Worm (Caenorhabditis elegans): ENCODE results near the gene twk-22.
A peak's percentile ranks its signal among the peaks of the same experiment; 100 is the strongest.

twk-22 gene

ce11 chrX:16343885-16344640 is 37.8 kb downstream of the twk-22 start:
- no peak for TF ChIP-seq C06A6.2 (GFP tag; conservative IDR thresholded peaks at IDR 0.05)
- no peak for TF ChIP-seq let-526 (GFP tag; IDR thresholded peaks at IDR 0.05)
- TF ChIP-seq D2030.7 (GFP tag; IDR thresholded peaks at IDR 0.05): no peak

DNA sequence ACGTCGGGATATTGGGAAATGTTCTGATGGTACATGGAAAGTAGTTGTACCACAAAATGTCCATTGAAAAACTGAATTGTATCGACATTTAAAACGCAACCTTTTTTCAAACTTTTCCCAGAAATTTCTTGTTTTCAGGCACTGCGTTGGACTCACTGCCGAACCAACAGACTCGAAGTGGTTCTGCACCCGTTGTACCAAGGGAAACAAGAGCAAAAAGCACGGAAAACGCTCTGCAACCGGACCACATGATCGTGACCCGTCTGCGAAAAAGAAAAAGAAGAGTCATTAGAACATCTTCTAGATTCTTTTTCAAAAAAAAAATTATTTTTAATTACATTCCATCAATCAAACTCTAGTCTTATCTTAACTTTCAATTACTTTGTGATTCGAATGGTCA is 39.0 kb downstream of the twk-22 start:
- TF ChIP-seq attf-6 (GFP tag; IDR thresholded peaks at IDR 0.05) (no peak), gei-17 (GFP tag; optimal IDR thresholded peaks at IDR 0.05) (no peak), D2030.7 (GFP tag; IDR thresholded peaks at IDR 0.05) (no peak), Y56A3A.18 (GFP tag; IDR thresholded peaks at IDR 0.05) (no peak), nhr-27 (tag; optimal IDR thresholded peaks at IDR 0.05) (no peak), cebp-2 (GFP tag; IDR thresholded peaks at IDR 0.05) (no peak), unc-62 (GFP tag; optimal IDR thresholded peaks at IDR 0.05) (no peak), ztf-18 (tag; optimal IDR thresholded peaks at IDR 0.05) (no peak), aptf-2 (GFP tag; conservative IDR thresholded peaks at IDR 0.05) (no peak), Y95B8A.8 (GFP tag; IDR thresholded peaks at IDR 0.05) (no peak), F10E7.11 (tag; optimal IDR thresholded peaks at IDR 0.05) (no peak), madf-6 (GFP tag; IDR thresholded peaks at IDR 0.05) (no peak)

DNA sequence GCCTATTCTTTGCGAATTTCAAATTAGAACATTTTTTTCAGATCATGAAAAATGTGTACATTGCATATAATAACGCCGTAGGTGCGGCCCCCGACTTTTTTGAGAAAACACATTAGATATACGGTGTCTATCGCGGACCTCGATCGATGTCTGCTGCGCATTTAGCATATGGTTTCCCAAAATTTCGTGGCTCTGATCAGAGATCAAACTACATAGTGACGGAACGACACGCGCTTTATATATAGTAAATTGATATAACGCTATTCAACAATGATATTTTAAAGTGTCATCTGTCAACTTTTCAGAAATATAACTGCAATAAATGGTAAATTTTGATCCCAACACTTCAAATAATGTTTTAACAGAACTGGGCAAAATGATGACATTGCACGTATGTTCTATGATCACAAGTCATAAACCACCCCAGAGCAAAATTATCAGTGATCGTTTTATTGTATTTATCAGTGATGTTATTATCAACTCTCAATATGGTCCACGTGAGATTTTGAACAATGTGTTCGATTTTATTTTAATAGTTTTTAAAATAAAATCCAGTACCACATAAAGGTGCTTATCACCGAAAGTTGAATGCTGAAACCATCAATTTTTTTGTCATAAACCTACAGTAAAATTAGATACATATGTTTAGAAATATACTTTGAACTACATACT is 40.1 kb downstream of the twk-22 start:
- TF ChIP-seq dpff-1 (tag; optimal IDR thresholded peaks at IDR 0.05) (no peak), let-607 (tag; optimal IDR thresholded peaks at IDR 0.05) (peak in 1 of 2 experiments; percentile 16), nhr-80 (tag; optimal IDR thresholded peaks at IDR 0.05) (peak; percentile 78), akir-1 (GFP tag; optimal IDR thresholded peaks at IDR 0.05) (no peak), ztf-18 (tag; optimal IDR thresholded peaks at IDR 0.05) (no peak), unc-62 (GFP tag; optimal IDR thresholded peaks at IDR 0.05) (no peak), pbrm-1 (GFP tag; IDR thresholded peaks at IDR 0.05) (no peak), let-526 (GFP tag; IDR thresholded peaks at IDR 0.05) (no peak), egrh-3 (GFP tag; IDR thresholded peaks at IDR 0.05) (no peak), ztf-28 (GFP tag; IDR thresholded peaks at IDR 0.05) (no peak), snpc-4 (GFP tag; optimal IDR thresholded peaks at IDR 0.05) (no peak), snpc-4 (tag; optimal IDR thresholded peaks at IDR 0.05) (peak in 2 of 4 experiments; percentile 55 to 77), atf-7 (tag; optimal IDR thresholded peaks at IDR 0.05) (peak; percentile 28), athp-1 (tag; optimal IDR thresholded peaks at IDR 0.05) (no peak), gei-17 (GFP tag; optimal IDR thresholded peaks at IDR 0.05) (no peak), somi-1 (GFP tag; optimal IDR thresholded peaks at IDR 0.05) (no peak), F55B11.4 (tag; optimal IDR thresholded peaks at IDR 0.05; ENCODE audit: borderline replicate concordance, insufficient read depth) (no peak)

DNA sequence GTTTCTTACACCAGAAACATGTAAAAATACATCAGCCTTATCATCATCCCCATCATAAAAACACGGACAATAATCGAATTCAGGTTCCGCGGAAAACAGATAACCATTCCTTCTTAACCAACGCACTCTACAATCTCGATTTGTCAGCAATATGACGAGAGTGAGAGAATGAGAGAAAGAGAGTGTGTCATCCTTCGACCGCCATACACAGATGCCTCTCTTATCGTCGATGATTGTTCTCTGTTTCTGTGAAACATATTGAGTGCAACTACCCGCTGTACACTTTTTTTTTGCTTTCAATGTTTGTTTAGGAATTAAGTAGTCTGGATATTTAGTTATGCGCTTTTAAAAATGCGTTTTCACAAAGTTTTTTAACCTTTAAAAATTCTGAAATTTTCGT is 42.8 kb downstream of the twk-22 start:
- TF ChIP-seq tbp1 (GFP tag; optimal IDR thresholded peaks at IDR 0.05): peak; percentile 36
- no peak for TF ChIP-seq aptf-3 (GFP tag; IDR thresholded peaks at IDR 0.05)
- peak; percentile 71 for TF ChIP-seq pha-4 (tag; optimal IDR thresholded peaks at IDR 0.05)
- no peak for TF ChIP-seq hrde-1 (tag; optimal IDR thresholded peaks at IDR 0.05; ENCODE audit: borderline replicate concordance)
- TF ChIP-seq aptf-2 (GFP tag; conservative IDR thresholded peaks at IDR 0.05): no peak
- peak in 1 of 2 experiments; percentile 31 for TF ChIP-seq let-607 (tag; optimal IDR thresholded peaks at IDR 0.05)
- TF ChIP-seq dox-1 (GFP tag; IDR thresholded peaks at IDR 0.05): no peak
- no peak for TF ChIP-seq rec-8 (tag; optimal IDR thresholded peaks at IDR 0.05)
- TF ChIP-seq K12H6.12 (tag; optimal IDR thresholded peaks at IDR 0.05): no peak
- no peak for TF ChIP-seq sea-2 (GFP tag; IDR thresholded peaks at IDR 0.05)
- TF ChIP-seq cebp-1 (GFP tag; IDR thresholded peaks at IDR 0.05): no peak
- TF ChIP-seq cebp-1 (tag; optimal IDR thresholded peaks at IDR 0.05): peak; percentile 40
- TF ChIP-seq tlf-1 (GFP tag; optimal IDR thresholded peaks at IDR 0.05): no peak
- TF ChIP-seq ztf-25 (GFP tag; IDR thresholded peaks at IDR 0.05): no peak
- TF ChIP-seq snpc-4 (GFP tag; optimal IDR thresholded peaks at IDR 0.05): no peak
- TF ChIP-seq snpc-4 (tag; optimal IDR thresholded peaks at IDR 0.05): peak in 1 of 4 experiments; percentile 14
- no peak for TF ChIP-seq nhr-90 (tag; optimal IDR thresholded peaks at IDR 0.05)
- TF ChIP-seq atf-7 (tag; optimal IDR thresholded peaks at IDR 0.05): peak; percentile 24
- TF ChIP-seq ceh-40 (GFP tag; IDR thresholded peaks at IDR 0.05): no peak
- TF ChIP-seq him-1 (tag; optimal IDR thresholded peaks at IDR 0.05): no peak

Data from whole organism, young adult.